Fruit fly (Drosophila melanogaster) whole organism, embryonic: ENCODE measurements around the gene CG45544.

Experiments
- Asciz ChIP-seq: fragments of 200-800 bp; sonication (Bioruptor generic); optimal IDR thresholded peaks from 2 replicates; lab custom pipeline; 2017; ENCODE audit warnings: missing biosample characterization, mild to moderate bottlenecking, missing genetic modification characterization, missing genetic modification reagents
- Atf-2 ChIP-seq: fragments of 200-800 bp; sonication (Bioruptor generic); optimal IDR thresholded peaks from 2 replicates; lab custom pipeline; 2016; ENCODE audit warnings: missing biosample characterization, missing genetic modification characterization
- B-H2 ChIP-seq: fragments of 200-800 bp; sonication (Bioruptor generic); optimal IDR thresholded peaks from 2 replicates; lab custom pipeline; 2018; ENCODE audit warnings: missing biosample characterization, mild to moderate bottlenecking, missing genetic modification characterization
- Blimp-1 ChIP-seq: fragments of 200-800 bp; sonication (Bioruptor generic); optimal IDR thresholded peaks from 3 replicates; lab custom pipeline; 2018; ENCODE audit warnings: missing biosample characterization, missing genetic modification characterization, mild to moderate bottlenecking, moderate library complexity, missing genetic modification reagents
- CG10543 ChIP-seq: fragments of 200-800 bp; sonication (Bioruptor generic); optimal IDR thresholded peaks from 3 replicates; lab custom pipeline; 2017; ENCODE audit warnings: missing biosample characterization, mild to moderate bottlenecking, missing genetic modification characterization, moderate library complexity
- CG10565 ChIP-seq: fragments of 200-800 bp; sonication (Bioruptor generic); optimal IDR thresholded peaks from 3 replicates; lab custom pipeline; 2016; ENCODE audit warnings: missing biosample characterization, mild to moderate bottlenecking, missing genetic modification characterization
- CG11093 ChIP-seq: fragments of 200-800 bp; sonication (Bioruptor generic); IDR thresholded peaks from 3 replicates; pipeline ENCODE4 v1.3.6; 2022; ENCODE audit warnings: missing biosample characterization, missing genetic modification characterization
- CG13424 ChIP-seq: fragments of 200-800 bp; sonication (Bioruptor generic); optimal IDR thresholded peaks from 2 replicates; lab custom pipeline; 2019; ENCODE audit warnings: missing biosample characterization, mild to moderate bottlenecking, missing genetic modification characterization, moderate library complexity
- CG14710 ChIP-seq: fragments of 200-800 bp; sonication (Bioruptor generic); optimal IDR thresholded peaks from 3 replicates; lab custom pipeline; 2019; ENCODE audit warnings: missing biosample characterization, mild to moderate bottlenecking, missing genetic modification characterization, moderate library complexity
- CG15601 ChIP-seq: fragments of 200-800 bp; sonication (Bioruptor generic); optimal IDR thresholded peaks from 3 replicates; lab custom pipeline; 2019; ENCODE audit warnings: missing biosample characterization, mild to moderate bottlenecking, missing genetic modification characterization, moderate library complexity
- CG18619 ChIP-seq: fragments of 200-800 bp; sonication (Bioruptor generic); optimal IDR thresholded peaks from 3 replicates; lab custom pipeline; 2017; ENCODE audit warnings: missing biosample characterization, mild to moderate bottlenecking, missing genetic modification characterization
- CG32532 ChIP-seq: fragments of 200-800 bp; sonication (Bioruptor generic); IDR thresholded peaks from 2 replicates; pipeline ENCODE4 v1.3.6; 2022; ENCODE audit warnings: missing biosample characterization, missing genetic modification characterization
- CG4820 ChIP-seq: fragments of 200-800 bp; sonication (Bioruptor generic); optimal IDR thresholded peaks from 3 replicates; lab custom pipeline; 2016; ENCODE audit warnings: missing biosample characterization, missing genetic modification characterization
- CG6854 ChIP-seq: fragments of 200-800 bp; sonication (Bioruptor generic); optimal IDR thresholded peaks from 3 replicates; lab custom pipeline; 2017; ENCODE audit warnings: missing biosample characterization, mild to moderate bottlenecking, missing genetic modification characterization
- CG7987 ChIP-seq: fragments of 200-800 bp; sonication (Bioruptor generic); optimal IDR thresholded peaks from 2 replicates; lab custom pipeline; 2018; ENCODE audit warnings: missing biosample characterization, mild to moderate bottlenecking, missing genetic modification characterization, moderate library complexity
- CG9609 ChIP-seq: fragments of 200-800 bp; sonication (Bioruptor generic); optimal IDR thresholded peaks from 3 replicates; lab custom pipeline; 2016; ENCODE audit warnings: missing biosample characterization, missing genetic modification characterization
- Camta ChIP-seq: fragments of 200-800 bp; sonication (Bioruptor generic); optimal IDR thresholded peaks from 2 replicates; lab custom pipeline; 2016; ENCODE audit warnings: missing biosample characterization, missing genetic modification characterization
- Dll ChIP-seq: fragments of 200-800 bp; sonication (Bioruptor generic); IDR thresholded peaks from 4 replicates; pipeline ENCODE4 v1.3.6; 2022; ENCODE audit warnings: missing biosample characterization, missing genetic modification characterization; ENCODE audit not compliant: partially characterized antibody
- Fer2 ChIP-seq: fragments of 200-800 bp; sonication (Bioruptor generic); optimal IDR thresholded peaks from 2 replicates; lab custom pipeline; 2018; ENCODE audit warnings: missing biosample characterization, mild to moderate bottlenecking, missing genetic modification characterization, moderate library complexity
- Meics ChIP-seq: fragments of 200-800 bp; sonication (Bioruptor generic); optimal IDR thresholded peaks from 2 replicates; lab custom pipeline; 2017; ENCODE audit warnings: missing biosample characterization, mild to moderate bottlenecking, missing genetic modification characterization
- Nf-YA ChIP-seq: fragments of 200-800 bp; sonication (Bioruptor generic); IDR thresholded peaks from 2 replicates; pipeline ENCODE4 v1.3.6; 2022; ENCODE audit warnings: missing biosample characterization, missing genetic modification characterization
- Nf-YB ChIP-seq: fragments of 200-800 bp; sonication (Bioruptor generic); optimal IDR thresholded peaks from 3 replicates; lab custom pipeline; 2019; ENCODE audit warnings: missing biosample characterization, mild to moderate bottlenecking, missing genetic modification characterization, moderate library complexity
- Ssrp ChIP-seq: fragments of 200-800 bp; sonication (Bioruptor generic); optimal IDR thresholded peaks from 2 replicates; lab custom pipeline; 2018; ENCODE audit warnings: missing biosample characterization, mild to moderate bottlenecking, missing genetic modification characterization, moderate library complexity
- Xbp1 ChIP-seq: fragments of 200-800 bp; sonication (Bioruptor generic); optimal IDR thresholded peaks from 3 replicates; lab custom pipeline; 2016; ENCODE audit warnings: missing biosample characterization, mild to moderate bottlenecking, missing genetic modification characterization
- ara ChIP-seq: fragments of 200-800 bp; sonication (Bioruptor generic); IDR thresholded peaks from 2 replicates; pipeline ENCODE4 v1.3.6; 2022; ENCODE audit warnings: missing biosample characterization, missing genetic modification characterization
- ase ChIP-seq: fragments of 200-800 bp; sonication (Bioruptor generic); IDR thresholded peaks from 3 replicates; pipeline ENCODE4 v1.3.6; 2022; ENCODE audit warnings: missing biosample characterization, missing genetic modification characterization
- ash1 ChIP-seq: fragments of 200-800 bp; sonication (Bioruptor generic); optimal IDR thresholded peaks from 2 replicates; lab custom pipeline; 2018; ENCODE audit warnings: missing biosample characterization, mild to moderate bottlenecking, missing genetic modification characterization
- bab2 ChIP-seq: fragments of 200-800 bp; sonication (Bioruptor generic); optimal IDR thresholded peaks from 2 replicates; lab custom pipeline; 2016; ENCODE audit warnings: missing biosample characterization, missing genetic modification characterization
- bbx ChIP-seq: fragments of 200-800 bp; sonication (Bioruptor generic); IDR thresholded peaks from 2 replicates; pipeline ENCODE4 v1.3.6; 2022; ENCODE audit warnings: missing biosample characterization, missing genetic modification characterization; ENCODE audit not compliant: partially characterized antibody
- bcd ChIP-seq: fragments of 200-800 bp; sonication (Bioruptor generic); optimal IDR thresholded peaks from 2 replicates; lab custom pipeline; 2017; ENCODE audit warnings: missing biosample characterization, mild to moderate bottlenecking, missing genetic modification characterization
- caup ChIP-seq: fragments of 200-800 bp; sonication (Bioruptor generic); optimal IDR thresholded peaks from 3 replicates; lab custom pipeline; 2017; ENCODE audit warnings: missing biosample characterization, mild to moderate bottlenecking, missing genetic modification characterization, moderate library complexity; ENCODE audit not compliant: severe bottlenecking
- crc ChIP-seq: fragments of 200-800 bp; sonication (Bioruptor generic); optimal IDR thresholded peaks from 2 replicates; lab custom pipeline; 2016; ENCODE audit warnings: missing biosample characterization, missing genetic modification characterization
- croc ChIP-seq: fragments of 200-800 bp; sonication (Bioruptor generic); conservative IDR thresholded peaks from 3 replicates; pipeline ENCODE4 v1.3.6; 2022; ENCODE audit warnings: missing biosample characterization, missing genetic modification characterization
- dysf ChIP-seq: fragments of 200-800 bp; sonication (Bioruptor generic); IDR thresholded peaks from 3 replicates; pipeline ENCODE4 v1.3.6; 2022; ENCODE audit warnings: missing biosample characterization, missing genetic modification characterization
- fu2 ChIP-seq: fragments of 200-800 bp; sonication (Bioruptor generic); optimal IDR thresholded peaks from 2 replicates; lab custom pipeline; 2016; ENCODE audit warnings: missing biosample characterization, missing genetic modification characterization
- insv ChIP-seq, 2 experiments: fragments of 200-800 bp; sonication (Bioruptor generic); optimal IDR thresholded peaks; 3 replicates each; lab custom pipeline; 2016 to 2018; ENCODE audit warnings: missing biosample characterization in 2 of 2, missing genetic modification characterization in 2 of 2
- jing ChIP-seq: fragments of 200-800 bp; sonication (Bioruptor generic); optimal IDR thresholded peaks from 2 replicates; lab custom pipeline; 2018; ENCODE audit warnings: missing biosample characterization, mild to moderate bottlenecking, missing genetic modification characterization
- kay ChIP-seq: fragments of 200-800 bp; sonication (Bioruptor generic); optimal IDR thresholded peaks from 2 replicates; lab custom pipeline; 2016; ENCODE audit warnings: missing biosample characterization, missing genetic modification characterization
- mam ChIP-seq: fragments of 200-800 bp; sonication (Bioruptor generic); optimal IDR thresholded peaks from 3 replicates; lab custom pipeline; 2016; ENCODE audit warnings: missing biosample characterization, missing genetic modification characterization
- odd ChIP-seq: fragments of 200-800 bp; sonication (Bioruptor generic); optimal IDR thresholded peaks from 2 replicates; lab custom pipeline; 2017; ENCODE audit warnings: missing biosample characterization, mild to moderate bottlenecking, missing genetic modification characterization
- pb ChIP-seq: fragments of 200-800 bp; sonication (Bioruptor generic); optimal IDR thresholded peaks from 3 replicates; lab custom pipeline; 2016; ENCODE audit warnings: missing biosample characterization, missing genetic modification characterization
- pnt ChIP-seq: fragments of 200-800 bp; sonication (Bioruptor generic); optimal IDR thresholded peaks from 3 replicates; lab custom pipeline; 2016; ENCODE audit warnings: missing biosample characterization, missing genetic modification characterization
- psq ChIP-seq: fragments of 200-800 bp; sonication (Bioruptor generic); optimal IDR thresholded peaks from 2 replicates; lab custom pipeline; 2017; ENCODE audit warnings: missing biosample characterization, missing genetic modification characterization
- pzg ChIP-seq: fragments of 200-800 bp; sonication (Bioruptor generic); optimal IDR thresholded peaks from 3 replicates; lab custom pipeline; 2018; ENCODE audit warnings: missing biosample characterization, mild to moderate bottlenecking, missing genetic modification characterization, moderate library complexity
- row ChIP-seq: fragments of 200-800 bp; sonication (Bioruptor generic); IDR thresholded peaks from 3 replicates; pipeline ENCODE4 v1.3.6; 2022; ENCODE audit warnings: missing biosample characterization, missing genetic modification characterization
- salm ChIP-seq: fragments of 200-800 bp; sonication (Bioruptor generic); optimal IDR thresholded peaks from 2 replicates; lab custom pipeline; 2018; ENCODE audit warnings: missing biosample characterization, mild to moderate bottlenecking, missing genetic modification characterization
- sens ChIP-seq: fragments of 200-800 bp; sonication (Bioruptor generic); peaks from one replicate; lab custom pipeline; 2016; ENCODE audit warnings: missing biosample characterization, missing genetic modification characterization
- tap ChIP-seq: fragments of 200-800 bp; optimal IDR thresholded peaks from 3 replicates; lab custom pipeline; 2019; ENCODE audit warnings: missing biosample characterization, mild to moderate bottlenecking, missing genetic modification characterization, moderate library complexity
- tio ChIP-seq: fragments of 200-800 bp; sonication (Bioruptor generic); optimal IDR thresholded peaks from 2 replicates; lab custom pipeline; 2017; ENCODE audit warnings: missing biosample characterization, missing genetic modification characterization, inconsistent platforms
- vvl ChIP-seq: fragments of 200-800 bp; sonication (Bioruptor generic); IDR thresholded peaks from 2 replicates; pipeline ENCODE4 v1.3.6; 2022; ENCODE audit warnings: missing biosample characterization, missing genetic modification characterization
- wdn ChIP-seq: fragments of 200-800 bp; sonication (Bioruptor generic); IDR thresholded peaks from 2 replicates; pipeline ENCODE4 v1.3.6; 2022; ENCODE audit warnings: missing biosample characterization, missing genetic modification characterization

The CG45544 gene

DNA sequence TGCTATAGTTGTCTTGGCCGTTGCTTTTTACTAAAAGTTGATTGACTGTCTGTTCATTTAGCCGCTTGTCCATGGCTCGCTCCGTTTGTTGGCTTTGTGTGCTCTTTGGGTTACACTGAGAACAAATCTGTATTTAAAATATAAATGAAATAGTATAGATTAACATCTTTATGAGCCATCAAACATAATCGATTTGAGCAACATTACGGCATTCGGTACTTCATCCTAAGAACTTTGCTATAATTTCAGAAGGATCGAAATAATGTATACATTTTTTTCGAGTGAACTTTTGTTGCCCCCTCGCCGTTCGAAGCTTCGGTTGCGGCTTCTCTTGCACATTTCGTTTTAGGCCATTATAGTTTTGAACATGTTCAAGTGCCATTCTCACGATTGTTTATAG, 48.3 kb upstream of the CG45544 start (continued):
- TF ChIP-seq ash1 (no peak), dysf (GFP tag; lab: Robert Waterston, UW) (peak; percentile 76), vvl (GFP tag; lab: Robert Waterston, UW) (peak; percentile 82), pb (GFP tag; lab: Kevin White, UChicago) (no peak), Asciz (GFP tag; lab: Kevin White, UChicago) (peak; percentile 66), CG15601 (peak; percentile 69), ara (GFP tag; lab: Robert Waterston, UW) (peak; percentile 51; the same call in 1 of the 2 replicates), CG13424 (tag; lab: Kevin White, UChicago) (peak; percentile 75), Dll (GFP tag; lab: Robert Waterston, UW) (no peak), CG14710 (tag; lab: Kevin White, UChicago) (peak; percentile 59), B-H2 (GFP tag; lab: Kevin White, UChicago) (no peak), Nf-YA (GFP tag; lab: Robert Waterston, UW) (peak; percentile 54), insv (GFP tag; optimal IDR thresholded peaks at IDR 0.05; lab: Kevin White, UChicago) (no peak), Meics (GFP tag; lab: Kevin White, UChicago) (peak; percentile 54), Camta (GFP tag; lab: Kevin White, UChicago) (peak; percentile 30), CG18619 (GFP tag; lab: Kevin White, UChicago) (peak; percentile 32), CG6854 (GFP tag; lab: Kevin White, UChicago) (no peak), kay (GFP tag; lab: Kevin White, UChicago) (no peak), Xbp1 (GFP tag; lab: Kevin White, UChicago) (peak; percentile 70), Atf-2 (no peak), CG11093 (GFP tag; lab: Robert Waterston, UW) (no peak), ase (GFP tag; lab: Robert Waterston, UW) (0 out of 3 replicates have a peak, but pooled peaks have one; percentile 18), salm (tag; lab: Kevin White, UChicago) (peak; percentile 40), wdn (0 out of 2 replicates have a peak, but pooled peaks have one; percentile 22), sens (GFP tag; lab: Kevin White, UChicago) (peak; percentile 94), bbx (GFP tag; lab: Robert Waterston, UW) (no peak), Ssrp (tag; lab: Kevin White, UChicago) (peak; percentile 65), CG4820 (GFP tag; lab: Kevin White, UChicago) (peak; percentile 47), fu2 (GFP tag; lab: Kevin White, UChicago) (no peak), Nf-YB (GFP tag; lab: Kevin White, UChicago) (peak; percentile 27), CG7987 (GFP tag; lab: Kevin White, UChicago) (peak; percentile 10), bab2 (peak; percentile 33), Blimp-1 (peak; percentile 83), CG10543 (GFP tag; lab: Kevin White, UChicago) (no peak), CG9609 (GFP tag; lab: Kevin White, UChicago) (no peak), caup (GFP tag; lab: Kevin White, UChicago) (peak; percentile 32), bcd (GFP tag; lab: Kevin White, UChicago) (peak; percentile 62), psq (GFP tag; lab: Kevin White, UChicago) (no peak), CG32532 (no peak), pnt (GFP tag; lab: Kevin White, UChicago) (no peak), jing (GFP tag; lab: Kevin White, UChicago) (peak; percentile 61), mam (peak; percentile 8), Fer2 (tag; lab: Kevin White, UChicago) (no peak), tap (tag; lab: Kevin White, UChicago) (peak; percentile 76), row (GFP tag; lab: Robert Waterston, UW) (peak; percentile 69), croc (GFP tag; lab: Robert Waterston, UW) (peak; percentile 51; the same call in 2 of the 3 replicates), tio (GFP tag; lab: Kevin White, UChicago) (no peak), pzg (GFP tag; lab: Kevin White, UChicago) (no peak), odd (peak; percentile 67), CG10565 (no peak), crc (GFP tag; lab: Kevin White, UChicago) (no peak)
